Worm (Caenorhabditis elegans) whole organism, L3 larva: ENCODE results near the gene C54E10.3.

Source experiments
- R02D3.7 ChIP-seq: fragments of 150-350 bp; optimal IDR thresholded peaks from 2 replicates; lab custom pipeline; 2014; ENCODE audit warnings: missing biosample characterization, missing genetic modification characterization
- ZK546.5 ChIP-seq: sonication (generic microtip); optimal IDR thresholded peaks from 2 replicates; lab custom pipeline; 2017; ENCODE audit warnings: missing biosample characterization, missing genetic modification characterization
- aly-2 ChIP-seq: fragments of 150-350 bp; optimal IDR thresholded peaks from 2 replicates; lab custom pipeline; 2014; ENCODE audit warnings: missing biosample characterization, missing genetic modification characterization
- ceh-16 ChIP-seq: sonication (generic microtip); optimal IDR thresholded peaks from 2 replicates; lab custom pipeline; 2017; ENCODE audit warnings: missing biosample characterization, missing genetic modification characterization
- ceh-28 ChIP-seq: fragments of 150-350 bp; optimal IDR thresholded peaks from 2 replicates; lab custom pipeline; 2014; ENCODE audit warnings: missing biosample characterization, missing genetic modification reagents, missing genetic modification characterization
- ceh-82 ChIP-seq: fragments of 150-350 bp; optimal IDR thresholded peaks from 2 replicates; lab custom pipeline; 2014; ENCODE audit warnings: missing biosample characterization, missing genetic modification characterization
- ceh-9 ChIP-seq: sonication (generic microtip); optimal IDR thresholded peaks from 2 replicates; lab custom pipeline; 2018; ENCODE audit warnings: missing biosample characterization, missing genetic modification characterization
- daf-12 ChIP-seq: fragments of 150-350 bp; optimal IDR thresholded peaks from 2 replicates; lab custom pipeline; 2014; ENCODE audit warnings: missing biosample characterization, missing genetic modification reagents, missing genetic modification characterization
- egl-27 ChIP-seq: sonication (generic microtip); optimal IDR thresholded peaks from 4 replicates; lab custom pipeline; 2017; ENCODE audit warnings: missing biosample characterization, missing genetic modification reagents, missing genetic modification characterization
- egl-5 ChIP-seq: fragments of 150-350 bp; optimal IDR thresholded peaks from 2 replicates; lab custom pipeline; 2017; ENCODE audit warnings: missing biosample characterization, missing genetic modification reagents, missing genetic modification characterization, inconsistent platforms
- elt-1 ChIP-seq: fragments of 150-350 bp; optimal IDR thresholded peaks from 2 replicates; lab custom pipeline; 2014; ENCODE audit warnings: missing biosample characterization, missing genetic modification characterization
- elt-2 ChIP-seq: sonication (generic microtip); optimal IDR thresholded peaks from 2 replicates; lab custom pipeline; 2016; ENCODE audit warnings: missing genetic modification reagents, mild to moderate bottlenecking, missing genetic modification characterization, missing compliant biosample characterization
- elt-3 ChIP-seq, 3 experiments: fragments of 150-350 bp in 1 of 3; sonication (generic microtip) in 2 of 3; optimal IDR thresholded peaks; 2 replicates in 2 of 3; 4 replicates in 1 of 3; lab custom pipeline; 2014 to 2017; ENCODE audit warnings: missing biosample characterization in 3 of 3, missing genetic modification characterization in 3 of 3
- fkh-10 ChIP-seq: sonication (generic microtip); optimal IDR thresholded peaks from 2 replicates; lab custom pipeline; 2017; ENCODE audit warnings: missing biosample characterization, missing genetic modification reagents, missing genetic modification characterization
- fos-1 ChIP-seq: fragments of 150-350 bp; optimal IDR thresholded peaks from 2 replicates; lab custom pipeline; 2014; ENCODE audit warnings: missing biosample characterization, missing genetic modification characterization
- hmg-11 ChIP-seq: sonication (generic microtip); optimal IDR thresholded peaks from 2 replicates; lab custom pipeline; 2016; ENCODE audit warnings: missing genetic modification characterization, missing compliant biosample characterization
- jun-1 ChIP-seq: fragments of 150-350 bp; optimal IDR thresholded peaks from 2 replicates; lab custom pipeline; 2014; ENCODE audit warnings: missing biosample characterization, missing genetic modification reagents, missing genetic modification characterization
- lin-15B ChIP-seq: fragments of 150-350 bp; optimal IDR thresholded peaks from 2 replicates; lab custom pipeline; 2014; ENCODE audit warnings: missing biosample characterization, missing genetic modification characterization
- lin-39 ChIP-seq: fragments of 150-350 bp; optimal IDR thresholded peaks from 2 replicates; lab custom pipeline; 2018; ENCODE audit warnings: missing biosample characterization, missing genetic modification reagents, missing genetic modification characterization
- lsy-12 ChIP-seq: sonication (generic microtip); optimal IDR thresholded peaks from 2 replicates; lab custom pipeline; 2016; ENCODE audit warnings: mild to moderate bottlenecking, missing genetic modification characterization, missing compliant biosample characterization
- mml-1 ChIP-seq: fragments of 150-350 bp; sonication (generic microtip); optimal IDR thresholded peaks from 3 replicates; lab custom pipeline; 2014; ENCODE audit warnings: missing biosample characterization, missing genetic modification characterization
- nhr-11 ChIP-seq: fragments of 150-350 bp; optimal IDR thresholded peaks from 2 replicates; lab custom pipeline; 2014; ENCODE audit warnings: missing biosample characterization, missing genetic modification characterization
- nhr-12 ChIP-seq: fragments of 150-350 bp; optimal IDR thresholded peaks from 2 replicates; lab custom pipeline; 2014; ENCODE audit warnings: missing biosample characterization, missing genetic modification characterization
- nhr-23 ChIP-seq: fragments of 150-350 bp; optimal IDR thresholded peaks from 2 replicates; lab custom pipeline; 2014; ENCODE audit warnings: missing biosample characterization, missing genetic modification reagents, missing genetic modification characterization
- nhr-25 ChIP-seq: sonication (generic microtip); optimal IDR thresholded peaks from 2 replicates; lab custom pipeline; 2017; ENCODE audit warnings: missing biosample characterization, missing genetic modification characterization
- nhr-28 ChIP-seq: fragments of 150-350 bp; optimal IDR thresholded peaks from 2 replicates; lab custom pipeline; 2014; ENCODE audit warnings: missing biosample characterization, missing genetic modification characterization
- nhr-43 ChIP-seq: sonication (generic microtip); optimal IDR thresholded peaks from 2 replicates; lab custom pipeline; 2016; ENCODE audit warnings: mild to moderate bottlenecking, missing genetic modification characterization, missing compliant biosample characterization; ENCODE audit not compliant: poor library complexity, severe bottlenecking
- nhr-67 ChIP-seq: fragments of 150-350 bp; optimal IDR thresholded peaks from 2 replicates; lab custom pipeline; 2014; ENCODE audit warnings: missing biosample characterization, missing genetic modification characterization
- nhr-76 ChIP-seq: fragments of 150-350 bp; sonication (generic microtip); optimal IDR thresholded peaks from 5 replicates; lab custom pipeline; 2014; ENCODE audit warnings: missing biosample characterization, missing genetic modification characterization
- nhr-77 ChIP-seq: fragments of 150-350 bp; optimal IDR thresholded peaks from 2 replicates; lab custom pipeline; 2014; ENCODE audit warnings: missing biosample characterization, missing genetic modification characterization
- pha-4 ChIP-seq: fragments of 150-350 bp; optimal IDR thresholded peaks from 2 replicates; lab custom pipeline; 2014; ENCODE audit warnings: missing biosample characterization, missing genetic modification reagents, missing genetic modification characterization
- pqm-1 ChIP-seq: fragments of 150-350 bp; optimal IDR thresholded peaks from 2 replicates; lab custom pipeline; 2017; ENCODE audit warnings: missing biosample characterization, missing genetic modification characterization, inconsistent platforms
- skn-1 ChIP-seq: fragments of 150-350 bp; optimal IDR thresholded peaks from 2 replicates; lab custom pipeline; 2014; ENCODE audit warnings: missing biosample characterization, missing genetic modification characterization
- tbx-2 ChIP-seq: sonication (generic microtip); optimal IDR thresholded peaks from 2 replicates; lab custom pipeline; 2016; ENCODE audit warnings: mild to moderate bottlenecking, missing genetic modification characterization, missing compliant biosample characterization
- unc-62 ChIP-seq: fragments of 150-350 bp; sonication (generic microtip); optimal IDR thresholded peaks from 4 replicates; lab custom pipeline; 2014; ENCODE audit warnings: missing biosample characterization, missing genetic modification reagents, missing genetic modification characterization
- zag-1 ChIP-seq: fragments of 150-350 bp; optimal IDR thresholded peaks from 2 replicates; lab custom pipeline; 2014; ENCODE audit warnings: missing biosample characterization, missing genetic modification characterization
- ztf-4 ChIP-seq: fragments of 150-350 bp; optimal IDR thresholded peaks from 2 replicates; lab custom pipeline; 2014; ENCODE audit warnings: missing biosample characterization, missing genetic modification characterization

C54E10.3 gene

DNA sequence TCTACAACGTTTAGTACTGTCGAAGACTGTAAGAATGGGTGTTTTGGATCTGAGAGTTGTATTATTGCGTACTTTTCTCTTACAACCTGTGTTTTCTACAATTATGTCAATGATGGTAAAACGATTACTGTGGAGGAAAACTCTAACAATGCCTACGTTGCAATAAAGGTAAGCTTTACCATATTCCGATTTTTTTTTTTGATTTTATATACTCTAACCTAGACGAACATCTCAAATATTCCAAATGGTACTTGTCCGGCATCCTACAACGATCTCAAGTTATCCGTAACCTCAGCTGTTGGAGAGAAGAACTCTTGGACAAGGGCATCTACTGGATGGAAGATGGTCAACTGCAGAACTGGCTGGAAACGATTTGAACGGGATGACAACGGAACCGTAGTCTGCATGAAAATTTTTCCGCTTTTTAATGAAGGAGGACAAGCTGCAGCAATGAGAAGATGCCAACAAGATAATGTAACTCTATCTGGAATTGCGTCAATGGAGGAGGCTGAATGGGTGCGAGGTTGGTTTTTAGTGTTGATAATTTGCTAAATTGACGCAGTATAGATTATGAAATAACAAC is 38.9 kb upstream of the C54E10.3 start:
- TF ChIP-seq nhr-25 (tag; lab: Kevin White, UChicago) (no peak), nhr-23 (tag; lab: Kevin White, UChicago) (no peak), pqm-1 (tag; lab: Kevin White, UChicago) (no peak), nhr-28 (tag; lab: Kevin White, UChicago) (no peak), unc-62 (GFP tag; lab: Kevin White, UChicago) (no peak)

- no peak for TF ChIP-seq nhr-67 (tag; lab: Kevin White, UChicago)
- TF ChIP-seq lsy-12 (tag; lab: Kevin White, UChicago) = no peak
- TF ChIP-seq R02D3.7 (tag; lab: Kevin White, UChicago) = no peak
These were observed 38.0 kb upstream of the C54E10.3 start, which contains the start of gene clec-257 for ce11 chrV:18772761-18773160. Gene clec-257 (plus strand): TSS chrV:18773061.

DNA sequence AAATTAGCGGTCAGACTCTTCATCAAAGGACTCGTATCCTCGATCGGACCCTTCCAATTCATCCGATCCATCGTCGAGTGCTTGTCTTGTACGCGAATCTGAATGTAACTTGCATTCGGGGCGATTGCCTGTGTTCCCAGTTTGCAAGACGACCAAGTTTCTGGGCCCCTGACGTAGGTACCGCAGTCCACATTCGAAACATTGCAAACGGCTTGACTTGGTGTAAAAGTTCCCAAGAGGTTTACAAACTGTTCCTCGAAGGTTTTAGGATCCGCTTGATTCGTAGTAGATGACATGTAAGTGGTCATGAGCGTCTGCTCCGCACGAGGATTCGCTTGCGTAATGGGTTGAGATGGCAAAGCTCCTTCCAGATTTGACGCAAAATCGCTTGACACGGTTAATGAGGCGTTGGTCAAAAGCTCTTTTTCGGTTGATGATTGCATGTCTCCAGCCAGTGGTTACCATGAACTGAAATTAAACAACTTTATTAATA is 34.5 kb upstream of the C54E10.3 start, which contains the start of gene Y17D7B.4:
Gene Y17D7B.4, minus strand, starts transcription at position 443 of the 493 bp plus-strand sequence.
- peak; percentile 18 for TF ChIP-seq pqm-1 (tag; lab: Kevin White, UChicago)
- no peak for TF ChIP-seq ztf-4 (tag; lab: Kevin White, UChicago)
- no peak for TF ChIP-seq pha-4 (tag; lab: Kevin White, UChicago)
- no peak for TF ChIP-seq egl-27 (tag; lab: Kevin White, UChicago)
- TF ChIP-seq elt-3 (tag; optimal IDR thresholded peaks at IDR 0.05; lab: Kevin White, UChicago) = no peak
- no peak for TF ChIP-seq nhr-11 (tag; lab: Kevin White, UChicago)
- TF ChIP-seq ceh-16 (tag; lab: Kevin White, UChicago) = no peak
- TF ChIP-seq nhr-77 = no peak

- TF ChIP-seq pha-4 (tag; lab: Kevin White, UChicago) = no peak
- no peak for TF ChIP-seq mml-1
- TF ChIP-seq daf-12 (tag; lab: Kevin White, UChicago) = no peak
- no peak for TF ChIP-seq zag-1 (tag; lab: Kevin White, UChicago)
- TF ChIP-seq lsy-12 (tag; lab: Kevin White, UChicago) = no peak
- TF ChIP-seq nhr-43 = no peak
- no peak for TF ChIP-seq ZK546.5 (tag; lab: Kevin White, UChicago)
- TF ChIP-seq egl-5 (tag; lab: Kevin White, UChicago) = no peak
- no peak for TF ChIP-seq ceh-9 (tag; lab: Kevin White, UChicago)
- TF ChIP-seq nhr-12 (tag; lab: Kevin White, UChicago) = no peak
- no peak for TF ChIP-seq hmg-11 (tag; lab: Kevin White, UChicago)
- no peak for TF ChIP-seq nhr-77
- TF ChIP-seq egl-27 (tag; lab: Kevin White, UChicago) = no peak
- no peak for TF ChIP-seq lin-15B
- TF ChIP-seq, all 47 proteins: peak for 0
These were observed 30.2 kb upstream of the C54E10.3 start for ce11 chrV:18780605-18781004.

- no peak for TF ChIP-seq nhr-25 (tag; lab: Kevin White, UChicago)
- TF ChIP-seq elt-2 = peak; percentile 82
- peak; percentile 26 for TF ChIP-seq lin-39 (tag; lab: Kevin White, UChicago)
- peak; percentile 32 for TF ChIP-seq pqm-1 (tag; lab: Kevin White, UChicago)
- TF ChIP-seq pha-4 (tag; lab: Kevin White, UChicago) = peak; percentile 18
These were observed 28.1 kb upstream of the C54E10.3 start for ce11 chrV:18782747-18783146.

DNA sequence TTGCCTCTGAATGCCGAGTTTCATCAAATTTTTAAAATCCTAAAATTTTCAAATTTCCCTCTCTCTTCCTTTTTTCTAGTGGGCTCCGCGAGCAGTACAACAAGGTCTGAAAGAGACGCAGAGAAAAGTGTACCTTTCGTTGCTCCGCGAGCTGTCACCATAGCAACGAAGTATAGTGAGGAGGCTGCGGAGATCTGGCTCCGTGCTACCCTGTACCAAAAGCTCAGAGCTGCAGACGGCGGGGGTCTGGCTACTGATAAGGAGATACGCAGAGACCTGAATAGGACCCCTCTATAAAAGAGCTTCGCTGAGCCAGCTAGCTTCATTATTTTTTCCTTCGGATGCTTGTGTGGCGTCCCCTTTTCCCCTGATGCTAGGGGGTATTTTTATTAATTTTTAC is 27.3 kb upstream of the C54E10.3 start, which contains the start of gene Y17D7B.10:
Gene Y17D7B.10, plus strand, starts transcription at position 243 of the 400 bp plus-strand sequence.
- no peak for TF ChIP-seq ceh-82 (tag; lab: Kevin White, UChicago)
- no peak for TF ChIP-seq jun-1 (tag; lab: Kevin White, UChicago)
- no peak for TF ChIP-seq tbx-2
- no peak for TF ChIP-seq pqm-1 (tag; lab: Kevin White, UChicago)
- TF ChIP-seq aly-2 (tag; lab: Kevin White, UChicago) = no peak
- TF ChIP-seq fos-1 = no peak
- TF ChIP-seq elt-1 (tag; lab: Kevin White, UChicago) = no peak
- TF ChIP-seq nhr-77 = no peak
- TF ChIP-seq ceh-28 (tag; lab: Kevin White, UChicago) = no peak
- TF ChIP-seq nhr-76 (tag; lab: Kevin White, UChicago) = no peak
- TF ChIP-seq unc-62 (GFP tag; lab: Kevin White, UChicago) = no peak
- TF ChIP-seq skn-1 (tag; lab: Kevin White, UChicago) = no peak
- TF ChIP-seq elt-2 = no peak
- no peak for TF ChIP-seq fkh-10
